Fruit fly (Drosophila melanogaster) whole organism, embryonic: Measurements from ENCODE around the gene NKCC.

Experiments
- Adf1 ChIP-seq: fragments of 200-800 bp; sonication (Bioruptor generic); IDR thresholded peaks from 2 replicates; pipeline ENCODE4 v1.3.6; 2022; ENCODE audit warnings: missing biosample characterization, missing genetic modification characterization
- CG10321 ChIP-seq: fragments of 200-800 bp; sonication (Bioruptor generic); IDR thresholded peaks from 2 replicates; pipeline ENCODE4 v1.3.6; 2022; ENCODE audit warnings: missing biosample characterization, missing genetic modification characterization
- CG10543 ChIP-seq: fragments of 200-800 bp; sonication (Bioruptor generic); optimal IDR thresholded peaks from 3 replicates; lab custom pipeline; 2017; ENCODE audit warnings: missing biosample characterization, mild to moderate bottlenecking, missing genetic modification characterization, moderate library complexity
- CG11093 ChIP-seq: fragments of 200-800 bp; sonication (Bioruptor generic); IDR thresholded peaks from 3 replicates; pipeline ENCODE4 v1.3.6; 2022; ENCODE audit warnings: missing biosample characterization, missing genetic modification characterization
- CG11247 ChIP-seq: fragments of 200-800 bp; sonication (Bioruptor generic); IDR thresholded peaks from 2 replicates; pipeline ENCODE4 v1.3.6; 2022; ENCODE audit warnings: missing biosample characterization, missing genetic modification characterization
- CG11456 ChIP-seq: fragments of 200-800 bp; sonication (Bioruptor generic); IDR thresholded peaks from 3 replicates; pipeline ENCODE4 v1.3.6; 2022; ENCODE audit warnings: missing biosample characterization, missing genetic modification characterization
- CG11696 ChIP-seq: fragments of 200-800 bp; sonication (Bioruptor generic); IDR thresholded peaks from 2 replicates; pipeline ENCODE4 v1.3.6; 2022; ENCODE audit warnings: missing biosample characterization, missing genetic modification characterization
- CG13287 ChIP-seq: fragments of 200-800 bp; sonication (Bioruptor generic); IDR thresholded peaks from 2 replicates; pipeline ENCODE4 v1.3.6; 2022; ENCODE audit warnings: missing biosample characterization, missing genetic modification characterization; ENCODE audit not compliant: partially characterized antibody
- CG13894 ChIP-seq: fragments of 200-800 bp; sonication (Bioruptor generic); optimal IDR thresholded peaks from 3 replicates; lab custom pipeline; 2018; ENCODE audit warnings: missing biosample characterization, mild to moderate bottlenecking, missing genetic modification characterization, moderate library complexity
- CG14667 ChIP-seq: fragments of 200-800 bp; sonication (Bioruptor generic); IDR thresholded peaks from 2 replicates; pipeline ENCODE4 v1.3.6; 2022; ENCODE audit warnings: missing biosample characterization, missing genetic modification characterization
- CG15514 ChIP-seq: fragments of 200-800 bp; sonication (Bioruptor generic); optimal IDR thresholded peaks from 3 replicates; lab custom pipeline; 2017; ENCODE audit warnings: missing biosample characterization, missing genetic modification characterization, mild to moderate bottlenecking, moderate library complexity, missing genetic modification reagents
- CG2129 ChIP-seq: fragments of 200-800 bp; sonication (Bioruptor generic); IDR thresholded peaks from 2 replicates; pipeline ENCODE4 v1.3.6; 2022; ENCODE audit warnings: missing biosample characterization, missing genetic modification characterization; ENCODE audit not compliant: partially characterized antibody
- CG34376 ChIP-seq: fragments of 200-800 bp; sonication (Bioruptor generic); optimal IDR thresholded peaks from 2 replicates; lab custom pipeline; 2018; ENCODE audit warnings: missing biosample characterization, mild to moderate bottlenecking, missing genetic modification characterization
- CG34422 ChIP-seq: fragments of 200-800 bp; sonication (Bioruptor generic); IDR thresholded peaks from 3 replicates; pipeline ENCODE4 v1.3.6; 2022; ENCODE audit warnings: missing biosample characterization, missing genetic modification characterization
- CG4707 ChIP-seq: fragments of 200-800 bp; sonication (Bioruptor generic); optimal IDR thresholded peaks from 2 replicates; lab custom pipeline; 2018; ENCODE audit warnings: missing biosample characterization, mild to moderate bottlenecking, missing genetic modification characterization, moderate library complexity
- CG4820 ChIP-seq: fragments of 200-800 bp; sonication (Bioruptor generic); optimal IDR thresholded peaks from 3 replicates; lab custom pipeline; 2016; ENCODE audit warnings: missing biosample characterization, missing genetic modification characterization
- CG7271 ChIP-seq: fragments of 200-800 bp; sonication (Bioruptor generic); optimal IDR thresholded peaks from 2 replicates; lab custom pipeline; 2018; ENCODE audit warnings: missing biosample characterization, mild to moderate bottlenecking, missing genetic modification characterization, moderate library complexity
- CG8290 ChIP-seq, 3 experiments: fragments of 200-800 bp; sonication (Bioruptor generic); optimal IDR thresholded peaks; 2 replicates each; lab custom pipeline; 2016 to 2019; ENCODE audit warnings: missing biosample characterization in 3 of 3, missing genetic modification characterization in 3 of 3, mild to moderate bottlenecking in 2 of 3, moderate library complexity in 1 of 3
- CHES-1-like ChIP-seq: fragments of 200-800 bp; sonication (Bioruptor generic); optimal IDR thresholded peaks from 2 replicates; lab custom pipeline; 2016; ENCODE audit warnings: missing biosample characterization, missing genetic modification characterization
- CTCF ChIP-seq: fragments of 200-800 bp; sonication (Bioruptor generic); optimal IDR thresholded peaks from 2 replicates; lab custom pipeline; 2017; ENCODE audit warnings: missing biosample characterization, mild to moderate bottlenecking, missing genetic modification characterization, moderate library complexity
- Doc3 ChIP-seq: fragments of 200-800 bp; sonication (Bioruptor generic); IDR thresholded peaks from 3 replicates; pipeline ENCODE4 v1.3.6; 2022; ENCODE audit warnings: missing biosample characterization, missing genetic modification characterization; ENCODE audit not compliant: partially characterized antibody
- Drgx ChIP-seq: fragments of 200-800 bp; sonication (Bioruptor generic); IDR thresholded peaks from 2 replicates; pipeline ENCODE4 v1.3.6; 2022; ENCODE audit warnings: missing biosample characterization, missing genetic modification characterization
- E2f2 ChIP-seq: fragments of 200-800 bp; sonication (Bioruptor generic); IDR thresholded peaks from 2 replicates; pipeline ENCODE4 v1.3.6; 2022; ENCODE audit warnings: missing biosample characterization, missing genetic modification characterization
- Eip74EF ChIP-seq, 2 experiments: fragments of 200-800 bp in 1 of 2; fragments of >200 bp in 1 of 2; sonication (Bioruptor generic) in 1 of 2; optimal IDR thresholded peaks; 2 replicates each; lab custom pipeline; 2017 to 2019; ENCODE audit warnings: missing biosample characterization in 2 of 2, missing genetic modification characterization in 2 of 2, mild to moderate bottlenecking in 1 of 2, moderate library complexity in 1 of 2
- GATAe ChIP-seq: fragments of 200-800 bp; sonication (Bioruptor generic); conservative IDR thresholded peaks from 2 replicates; pipeline ENCODE4 v1.3.6; 2022; ENCODE audit warnings: missing biosample characterization, missing genetic modification characterization
- HmgZ ChIP-seq: fragments of 200-800 bp; sonication (Bioruptor generic); optimal IDR thresholded peaks from 2 replicates; lab custom pipeline; 2018; ENCODE audit warnings: missing biosample characterization, mild to moderate bottlenecking, missing genetic modification characterization
- Med ChIP-seq: fragments of 200-800 bp; sonication (Bioruptor generic); peaks from one replicate; lab custom pipeline; 2016; ENCODE audit warnings: missing biosample characterization, missing genetic modification characterization, mild to moderate bottlenecking, inconsistent platforms, moderate library complexity
- Myb ChIP-seq: fragments of 200-800 bp; sonication (Bioruptor generic); optimal IDR thresholded peaks from 2 replicates; lab custom pipeline; 2016; ENCODE audit warnings: missing biosample characterization, missing genetic modification characterization
- NFAT ChIP-seq: fragments of 200-800 bp; sonication (Bioruptor generic); IDR thresholded peaks from 2 replicates; pipeline ENCODE4 v1.3.6; 2022; ENCODE audit warnings: missing biosample characterization, missing genetic modification characterization
- Scr ChIP-seq: fragments of 200-800 bp; sonication (Bioruptor generic); IDR thresholded peaks from 2 replicates; pipeline ENCODE4 v1.3.6; 2022; ENCODE audit warnings: missing biosample characterization, missing genetic modification characterization; ENCODE audit not compliant: partially characterized antibody
- Stat92E ChIP-seq, 3 experiments: fragments of >200 bp in 2 of 3; fragments of 200-800 bp in 1 of 3; sonication (Bioruptor generic) in 1 of 3; optimal IDR thresholded peaks; 2 replicates each; lab custom pipeline; 2017 to 2019; ENCODE audit warnings: missing biosample characterization in 3 of 3, missing genetic modification characterization in 3 of 3, mild to moderate bottlenecking in 1 of 3, moderate library complexity in 1 of 3
- Trl ChIP-seq, 3 experiments: fragments of >200 bp in 2 of 3; fragments of 200-800 bp in 1 of 3; sonication (Bioruptor generic) in 1 of 3; optimal IDR thresholded peaks; 2 replicates in 1 of 3; 3 replicates in 2 of 3; lab custom pipeline; 2016 to 2017; ENCODE audit warnings: missing biosample characterization in 1 of 3, missing genetic modification characterization in 1 of 3
- bowl ChIP-seq: fragments of 200-800 bp; sonication (Bioruptor generic); IDR thresholded peaks from 2 replicates; pipeline ENCODE4 v1.3.6; 2022; ENCODE audit warnings: missing biosample characterization, missing genetic modification characterization
- crp ChIP-seq, 2 experiments: fragments of 200-800 bp; sonication (Bioruptor generic); optimal IDR thresholded peaks; 2 replicates in 1 of 2; 3 replicates in 1 of 2; lab custom pipeline; 2017; ENCODE audit warnings: missing biosample characterization in 2 of 2, missing genetic modification characterization in 2 of 2, mild to moderate bottlenecking in 1 of 2, moderate library complexity in 1 of 2
- dmrt99B ChIP-seq: fragments of 200-800 bp; sonication (Bioruptor generic); optimal IDR thresholded peaks from 2 replicates; lab custom pipeline; 2018; ENCODE audit warnings: missing biosample characterization, mild to moderate bottlenecking, missing genetic modification characterization, moderate library complexity
- eyg ChIP-seq: fragments of 200-800 bp; sonication (Bioruptor generic); optimal IDR thresholded peaks from 3 replicates; lab custom pipeline; 2016; ENCODE audit warnings: missing biosample characterization, missing genetic modification characterization
- fd3F ChIP-seq: fragments of 200-800 bp; sonication (Bioruptor generic); optimal IDR thresholded peaks from 2 replicates; lab custom pipeline; 2018; ENCODE audit warnings: missing biosample characterization, mild to moderate bottlenecking, missing genetic modification characterization, moderate library complexity
- lbe ChIP-seq: fragments of 200-800 bp; sonication (Bioruptor generic); optimal IDR thresholded peaks from 2 replicates; lab custom pipeline; 2016; ENCODE audit warnings: missing biosample characterization, mild to moderate bottlenecking, missing genetic modification characterization
- org-1 ChIP-seq: fragments of 200-800 bp; sonication (Bioruptor generic); optimal IDR thresholded peaks from 2 replicates; lab custom pipeline; 2017; ENCODE audit warnings: missing biosample characterization, missing genetic modification characterization
- schlank ChIP-seq: fragments of 200-800 bp; sonication (Bioruptor generic); optimal IDR thresholded peaks from 2 replicates; lab custom pipeline; 2018; ENCODE audit warnings: missing biosample characterization, mild to moderate bottlenecking, missing genetic modification characterization
- scrt ChIP-seq: fragments of 200-800 bp; sonication (Bioruptor generic); optimal IDR thresholded peaks from 2 replicates; lab custom pipeline; 2018; ENCODE audit warnings: missing biosample characterization, mild to moderate bottlenecking, missing genetic modification characterization, moderate library complexity
- so ChIP-seq: fragments of 200-800 bp; sonication (Bioruptor generic); IDR thresholded peaks from 3 replicates; pipeline ENCODE4 v1.3.6; 2022; ENCODE audit warnings: missing biosample characterization, missing genetic modification characterization
- stwl ChIP-seq: fragments of 200-800 bp; sonication (Bioruptor generic); optimal IDR thresholded peaks from 3 replicates; lab custom pipeline; 2018; ENCODE audit warnings: missing biosample characterization, mild to moderate bottlenecking, missing genetic modification characterization, moderate library complexity
- z ChIP-seq: fragments of 200-800 bp; sonication (Bioruptor generic); IDR thresholded peaks from 3 replicates; pipeline ENCODE4 v1.3.6; 2022; ENCODE audit warnings: missing biosample characterization, missing genetic modification characterization
- zen2 ChIP-seq: fragments of 200-800 bp; sonication (Bioruptor generic); IDR thresholded peaks from 3 replicates; pipeline ENCODE4 v1.3.6; 2022; ENCODE audit warnings: missing biosample characterization, missing genetic modification characterization; ENCODE audit not compliant: partially characterized antibody

Gene NKCC

dm6 chr3R:5527563-5527962 lies 25.1 kb upstream of the NKCC start:
- TF ChIP-seq NFAT (GFP tag; lab: Robert Waterston, UW) (0 out of 2 replicates have a peak, but pooled peaks have one; percentile 16), GATAe (GFP tag; lab: Robert Waterston, UW) (no peak), CG11247 (GFP tag; lab: Robert Waterston, UW) (0 out of 2 replicates have a peak, but pooled peaks have one; percentile 22), lbe (no peak), CG11093 (GFP tag; lab: Robert Waterston, UW) (no peak), CG10321 (GFP tag; lab: Robert Waterston, UW) (no peak), zen2 (no peak), Eip74EF (GFP tag; optimal IDR thresholded peaks at IDR 0.05; lab: Kevin White, UChicago) (no peak), HmgZ (tag; lab: Kevin White, UChicago) (no peak), CG13894 (no peak), CG2129 (GFP tag; lab: Robert Waterston, UW) (no peak), CG11456 (GFP tag; lab: Robert Waterston, UW) (0 out of 3 replicates have a peak, but pooled peaks have one; percentile 10), CTCF (GFP tag; lab: Kevin White, UChicago) (peak; percentile 80)

DNA sequence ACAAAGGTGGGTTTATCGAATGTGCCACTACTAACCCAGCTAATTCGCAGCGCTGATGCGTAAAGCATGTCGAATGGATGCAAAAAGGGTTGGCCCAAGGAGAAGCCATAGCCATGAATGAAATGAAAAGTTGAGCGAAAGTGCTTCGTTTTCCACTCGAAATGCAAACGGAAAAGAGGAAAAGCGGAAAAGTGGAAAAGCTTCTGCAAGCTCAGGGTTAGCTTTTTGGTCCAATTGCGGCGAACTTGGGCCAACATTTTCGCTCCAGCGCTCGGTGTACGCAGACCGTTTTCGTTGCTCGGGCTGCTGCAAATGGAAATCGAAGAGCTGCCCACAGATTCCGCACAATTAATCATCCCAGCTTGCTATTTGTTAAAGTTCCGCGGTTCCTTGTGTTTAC lies 22.3 kb upstream of the NKCC start:
- no peak for TF ChIP-seq schlank (tag; lab: Kevin White, UChicago)
- TF ChIP-seq z (GFP tag; lab: Robert Waterston, UW), result peak; percentile 90
- TF ChIP-seq Doc3 (GFP tag; lab: Robert Waterston, UW), result no peak
- TF ChIP-seq org-1, result no peak
- 0 out of 2 replicates have a peak, but pooled peaks have one; percentile 11 for TF ChIP-seq bowl (GFP tag; lab: Robert Waterston, UW)
- no peak for TF ChIP-seq CG8290 (GFP tag; optimal IDR thresholded peaks at IDR 0.05; lab: Kevin White, UChicago)
- no peak for TF ChIP-seq CG8290 (tag; optimal IDR thresholded peaks at IDR 0.05; lab: Kevin White, UChicago)

DNA sequence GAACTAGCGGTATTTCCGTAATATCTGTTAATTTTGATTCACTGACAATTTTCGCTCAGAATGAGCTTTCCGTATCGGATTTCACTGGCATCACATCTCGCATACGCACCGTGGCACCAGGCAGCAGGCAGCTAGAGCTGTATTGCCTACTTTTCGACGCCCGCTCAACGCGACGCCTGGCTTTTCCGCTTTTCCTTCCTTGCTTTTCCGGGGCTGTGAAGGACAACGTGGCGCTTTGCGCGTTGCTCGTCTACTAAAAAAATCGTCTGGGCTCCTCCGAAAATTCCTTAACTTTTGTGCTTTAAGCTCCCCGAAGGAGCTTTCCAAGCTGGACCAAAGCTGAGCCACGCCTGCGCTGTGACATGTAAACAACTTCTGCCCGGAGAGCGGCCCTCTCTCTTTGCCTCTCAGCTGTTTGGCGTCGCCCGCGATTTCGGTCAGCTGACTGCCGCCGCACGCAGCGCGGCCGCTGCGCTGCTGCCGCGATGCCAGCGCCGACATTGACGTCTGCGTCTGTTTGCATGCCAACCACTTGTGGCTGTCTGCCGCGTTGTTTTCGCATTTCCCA lies 20.7 kb upstream of the NKCC start, which contains the start of the genes CG43845 and Nmdar1:
Gene CG43845, minus strand, starts transcription at position 51 of the 568 bp plus-strand sequence.
Gene Nmdar1, minus strand, starts transcription at position 259 of the 568 bp plus-strand sequence.
- TF ChIP-seq Myb (GFP tag; lab: Kevin White, UChicago), result no peak
- no peak for TF ChIP-seq stwl (tag; lab: Kevin White, UChicago)
- no peak for TF ChIP-seq dmrt99B
- TF ChIP-seq E2f2 (GFP tag; lab: Robert Waterston, UW), result no peak
- TF ChIP-seq Scr (GFP tag; lab: Robert Waterston, UW), result 0 out of 2 replicates have a peak, but pooled peaks have one; percentile 8
- TF ChIP-seq Adf1, result peak; percentile 98
- no peak for TF ChIP-seq CHES-1-like (GFP tag; lab: Kevin White, UChicago)
- peak; percentile 21; the same call in 1 of the 3 replicates for TF ChIP-seq so (GFP tag; lab: Robert Waterston, UW)
- no peak for TF ChIP-seq CG14667 (GFP tag; lab: Robert Waterston, UW)
- no peak for TF ChIP-seq fd3F
- peak; percentile 93 for TF ChIP-seq scrt (GFP tag; lab: Kevin White, UChicago)
- no peak for TF ChIP-seq Stat92E (GFP tag; optimal IDR thresholded peaks at IDR 0.05; lab: Kevin White, UChicago)
- TF ChIP-seq CG4820 (GFP tag; lab: Kevin White, UChicago), result no peak
- no peak for TF ChIP-seq eyg (GFP tag; lab: Kevin White, UChicago)
- no peak for TF ChIP-seq CG4707 (GFP tag; lab: Kevin White, UChicago)
- TF ChIP-seq CG34376 (GFP tag; lab: Kevin White, UChicago), result peak; percentile 25
- TF ChIP-seq Drgx (GFP tag; lab: Robert Waterston, UW), result peak; percentile 23; the same call in 1 of the 2 replicates
- peak; percentile 2 for TF ChIP-seq CG10543 (GFP tag; lab: Kevin White, UChicago)
- TF ChIP-seq CG11696 (GFP tag; lab: Robert Waterston, UW), result no peak
- peak; percentile 19 for TF ChIP-seq CG15514 (GFP tag; lab: Kevin White, UChicago)
- peak; percentile 57 to 61 for TF ChIP-seq Trl (optimal IDR thresholded peaks at IDR 0.05; lab: Kevin White, UChicago)
- TF ChIP-seq Trl (GFP tag; optimal IDR thresholded peaks at IDR 0.05; lab: Kevin White, UChicago), result peak; percentile 17
- TF ChIP-seq crp (GFP tag; optimal IDR thresholded peaks at IDR 0.05; lab: Kevin White, UChicago), result peak in 1 of 2 experiments; percentile 80
- peak; percentile 71; the same call in 2 of the 3 replicates for TF ChIP-seq zen2
- TF ChIP-seq CG34422 (GFP tag; lab: Robert Waterston, UW), result peak; percentile 47; the same call in 1 of the 3 replicates
- peak; percentile 68 for TF ChIP-seq CG13287
- TF ChIP-seq CTCF (GFP tag; lab: Kevin White, UChicago), result peak; percentile 27
- TF ChIP-seq Med (GFP tag; lab: Kevin White, UChicago), result peak; percentile 72
- no peak for TF ChIP-seq CG7271
